Fruit fly (Drosophila melanogaster) whole organism, wandering third instar larva: Measurements from ENCODE around the gene CG12123.
A peak's percentile ranks its signal among the peaks of the same experiment; 100 is the strongest.

Experiments
- Abd-B ChIP-seq: fragments of >200 bp; optimal IDR thresholded peaks from 2 replicates; lab custom pipeline; 2017; ENCODE audit warnings: missing biosample characterization, missing genetic modification characterization
- CG9705 ChIP-seq: fragments of 200-800 bp; sonication (Bioruptor generic); optimal IDR thresholded peaks from 2 replicates; lab custom pipeline; 2018; ENCODE audit warnings: missing biosample characterization, mild to moderate bottlenecking, missing genetic modification characterization
- CrebA ChIP-seq: fragments of 200-800 bp; sonication (Bioruptor generic); optimal IDR thresholded peaks from 2 replicates; lab custom pipeline; 2016; ENCODE audit warnings: missing biosample characterization, mild to moderate bottlenecking, missing genetic modification characterization, borderline replicate concordance
- Dif ChIP-seq: fragments of 200-275, 200-300 bp; sonication (Bioruptor generic); optimal IDR thresholded peaks from 2 replicates; lab custom pipeline; 2018; ENCODE audit warnings: missing biosample characterization, missing genetic modification characterization; ENCODE audit not compliant: partially characterized antibody
- HLH106 ChIP-seq: fragments of 200-800 bp; optimal IDR thresholded peaks from 3 replicates; lab custom pipeline; 2019; ENCODE audit warnings: missing biosample characterization, mild to moderate bottlenecking, missing genetic modification characterization, moderate library complexity
- Hr78 ChIP-seq: fragments of >200 bp; optimal IDR thresholded peaks from 2 replicates; lab custom pipeline; 2017; ENCODE audit warnings: missing biosample characterization, missing genetic modification characterization
- Hr83 ChIP-seq: fragments of 200-300 bp; sonication (Bioruptor generic); optimal IDR thresholded peaks from 2 replicates; lab custom pipeline; 2016; ENCODE audit warnings: missing biosample characterization, mild to moderate bottlenecking, missing genetic modification characterization, moderate library complexity; ENCODE audit not compliant: poor library complexity, severe bottlenecking
- Jra ChIP-seq: sonication (Bioruptor generic); optimal IDR thresholded peaks from 2 replicates; lab custom pipeline; 2016; ENCODE audit warnings: missing biosample characterization, missing genetic modification characterization
- Myc ChIP-seq: fragments of >200 bp; optimal IDR thresholded peaks from 2 replicates; lab custom pipeline; 2017
- N ChIP-seq: fragments of >200 bp; optimal IDR thresholded peaks from 2 replicates; lab custom pipeline; 2018; ENCODE audit warnings: missing biosample characterization, missing external identifiers, missing genetic modification characterization
- OdsH ChIP-seq: fragments of 200-800 bp; sonication (Bioruptor generic); optimal IDR thresholded peaks from 2 replicates; lab custom pipeline; 2016; ENCODE audit warnings: missing biosample characterization, mild to moderate bottlenecking, missing genetic modification characterization
- Rel ChIP-seq, 2 experiments: fragments of 200-800 bp; sonication (Bioruptor generic) in 1 of 2; optimal IDR thresholded peaks; 2 replicates in 1 of 2; 3 replicates in 1 of 2; lab custom pipeline; 2016 to 2019; ENCODE audit warnings: mild to moderate bottlenecking in 2 of 2, missing biosample characterization in 2 of 2, missing genetic modification characterization in 2 of 2, moderate library complexity in 1 of 2
- Vsx2 ChIP-seq: fragments of 200-300, 225-300 bp; sonication (Bioruptor generic); optimal IDR thresholded peaks from 2 replicates; lab custom pipeline; 2018; ENCODE audit warnings: missing biosample characterization, missing genetic modification characterization; ENCODE audit not compliant: partially characterized antibody
- br ChIP-seq: fragments of 200-800 bp; sonication (Bioruptor generic); optimal IDR thresholded peaks from 2 replicates; lab custom pipeline; 2016; ENCODE audit warnings: missing biosample characterization, missing genetic modification characterization
- dl ChIP-seq, 2 experiments: fragments of 175-275, 200-275 bp in 1 of 2; fragments of 200-275 bp in 1 of 2; sonication (Bioruptor generic); optimal IDR thresholded peaks; lab custom pipeline; 2018; ENCODE audit warnings: mild to moderate bottlenecking in 2 of 2, missing biosample characterization in 2 of 2, missing genetic modification characterization in 2 of 2, moderate library complexity in 2 of 2; ENCODE audit not compliant: partially characterized antibody in 2 of 2, insufficient read depth in 1 of 2
- dsf ChIP-seq: sonication (Bioruptor generic); optimal IDR thresholded peaks from 2 replicates; lab custom pipeline; 2016; ENCODE audit warnings: missing biosample characterization, missing genetic modification characterization, borderline replicate concordance
- ey ChIP-seq: fragments of 200-800 bp; sonication (Bioruptor generic); optimal IDR thresholded peaks from 2 replicates; lab custom pipeline; 2016; ENCODE audit warnings: missing biosample characterization, missing genetic modification characterization
- foxo ChIP-seq, 2 experiments: fragments of 200-800 bp; sonication (Bioruptor generic); optimal IDR thresholded peaks; 2 replicates in 1 of 2; 3 replicates in 1 of 2; lab custom pipeline; 2016 to 2017; ENCODE audit warnings: missing biosample characterization in 2 of 2, missing genetic modification characterization in 2 of 2
- fru ChIP-seq: fragments of 200-800 bp; sonication (Bioruptor generic); optimal IDR thresholded peaks from 3 replicates; lab custom pipeline; 2016; ENCODE audit warnings: missing biosample characterization, mild to moderate bottlenecking, missing genetic modification characterization
- jim ChIP-seq: fragments of 175-275, 200-325 bp; sonication (Bioruptor generic); optimal IDR thresholded peaks from 2 replicates; lab custom pipeline; 2016; ENCODE audit warnings: missing biosample characterization, mild to moderate bottlenecking, missing genetic modification characterization
- lola ChIP-seq: fragments of >200 bp; optimal IDR thresholded peaks from 2 replicates; lab custom pipeline; 2017; ENCODE audit warnings: missing biosample characterization, missing genetic modification characterization
- pan ChIP-seq: fragments of >200 bp; optimal IDR thresholded peaks from 2 replicates; lab custom pipeline; 2017
- psq ChIP-seq: fragments of 200-800 bp; sonication (Bioruptor generic); optimal IDR thresholded peaks from 3 replicates; lab custom pipeline; 2017; ENCODE audit warnings: missing biosample characterization, mild to moderate bottlenecking, missing genetic modification characterization, moderate library complexity
- rgr ChIP-seq: fragments of 200-800 bp; sonication (Bioruptor generic); optimal IDR thresholded peaks from 3 replicates; lab custom pipeline; 2016; ENCODE audit warnings: missing biosample characterization, mild to moderate bottlenecking, missing genetic modification characterization
- sv ChIP-seq: fragments of 200-800 bp; sonication (Bioruptor generic); optimal IDR thresholded peaks from 3 replicates; lab custom pipeline; 2016; ENCODE audit warnings: missing biosample characterization, missing genetic modification characterization
- tai ChIP-seq: sonication (Bioruptor generic); optimal IDR thresholded peaks from 2 replicates; lab custom pipeline; 2016; ENCODE audit warnings: missing biosample characterization, missing genetic modification characterization
- usp ChIP-seq: fragments of >200 bp; optimal IDR thresholded peaks from 2 replicates; lab custom pipeline; 2017; ENCODE audit warnings: missing biosample characterization, missing genetic modification characterization
- woc ChIP-seq: sonication (Bioruptor generic); optimal IDR thresholded peaks from 2 replicates; lab custom pipeline; 2016; ENCODE audit warnings: missing biosample characterization, mild to moderate bottlenecking, missing genetic modification characterization

CG12123 gene

DNA sequence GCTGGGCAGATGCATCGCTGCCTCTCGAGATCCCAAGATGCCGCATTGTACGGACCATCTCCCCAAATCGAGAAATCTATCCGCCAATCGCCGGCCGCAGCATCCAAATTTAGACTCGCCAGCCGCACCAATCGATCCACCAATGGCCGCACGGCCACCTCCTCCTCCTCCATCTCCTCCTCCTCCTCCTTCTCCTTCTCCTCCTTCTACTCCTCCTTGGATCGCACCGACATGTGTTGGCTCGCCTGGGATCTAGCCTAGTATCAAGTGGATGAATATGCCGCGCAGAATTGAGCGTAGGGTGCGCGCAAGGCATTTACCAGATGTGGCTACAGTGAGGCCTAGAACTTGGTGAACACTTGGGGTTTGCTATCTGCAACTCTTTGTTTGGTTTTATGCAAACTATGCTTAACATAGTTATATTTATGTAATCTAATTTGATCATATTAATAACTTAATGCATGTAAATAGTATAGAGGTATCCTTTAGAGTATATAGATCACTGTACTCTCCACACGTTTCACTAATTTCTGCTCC, 12.9 kb upstream of the CG12123 start, which contains the start of gene org-1 (continued):
- TF ChIP-seq woc (GFP tag; lab: Kevin White, UChicago) (peak; percentile 26), CG9705 (peak; percentile 62), tai (GFP tag; lab: Kevin White, UChicago) (peak; percentile 16), Hr78 (GFP tag; lab: Kevin White, UChicago) (no peak), Jra (GFP tag; lab: Kevin White, UChicago) (no peak), jim (GFP tag; lab: Kevin White, UChicago) (no peak), Hr83 (no peak), CrebA (no peak), fru (GFP tag; lab: Kevin White, UChicago) (peak; percentile 67)

DNA sequence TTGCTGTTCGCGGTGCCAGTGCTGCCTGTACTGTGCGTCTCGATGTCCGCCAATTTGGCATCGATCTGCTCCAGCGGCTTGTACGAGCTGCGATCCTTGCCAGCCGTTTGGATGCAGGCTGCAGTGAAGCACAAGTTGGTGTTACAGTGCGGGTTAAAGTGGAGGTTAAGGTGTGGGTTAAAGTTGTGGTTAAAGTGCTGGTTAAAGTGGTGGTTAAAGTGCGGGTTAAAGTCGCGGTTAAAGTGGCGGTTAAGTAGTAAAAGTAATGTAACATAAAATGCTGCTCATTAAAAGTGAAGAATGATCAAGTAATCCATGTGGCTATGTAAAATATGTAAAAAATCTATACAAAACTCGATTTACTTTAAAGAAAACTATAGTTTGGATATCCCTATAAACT, 10.0 kb upstream of the CG12123 start:
- TF ChIP-seq woc (GFP tag; lab: Kevin White, UChicago) (no peak), Dif (GFP tag; lab: Kevin White, UChicago) (no peak), dsf (GFP tag; lab: Kevin White, UChicago) (no peak), Vsx2 (no peak), fru (GFP tag; lab: Kevin White, UChicago) (no peak), usp (no peak), tai (GFP tag; lab: Kevin White, UChicago) (no peak), psq (GFP tag; lab: Kevin White, UChicago) (no peak), Myc (lab: Kevin White, UChicago) (no peak), CrebA (no peak), Hr83 (no peak), foxo (GFP tag; optimal IDR thresholded peaks at IDR 0.05; lab: Kevin White, UChicago) (no peak), jim (GFP tag; lab: Kevin White, UChicago) (no peak), sv (GFP tag; lab: Kevin White, UChicago) (no peak), br (GFP tag; lab: Kevin White, UChicago) (no peak), lola (GFP tag; lab: Kevin White, UChicago) (no peak), rgr (GFP tag; lab: Kevin White, UChicago) (no peak), dl (GFP tag; optimal IDR thresholded peaks at IDR 0.05; lab: Kevin White, UChicago; ENCODE audit: insufficient read depth in 1 of 2, partially characterized antibody in 2 of 2) (no peak)

DNA sequence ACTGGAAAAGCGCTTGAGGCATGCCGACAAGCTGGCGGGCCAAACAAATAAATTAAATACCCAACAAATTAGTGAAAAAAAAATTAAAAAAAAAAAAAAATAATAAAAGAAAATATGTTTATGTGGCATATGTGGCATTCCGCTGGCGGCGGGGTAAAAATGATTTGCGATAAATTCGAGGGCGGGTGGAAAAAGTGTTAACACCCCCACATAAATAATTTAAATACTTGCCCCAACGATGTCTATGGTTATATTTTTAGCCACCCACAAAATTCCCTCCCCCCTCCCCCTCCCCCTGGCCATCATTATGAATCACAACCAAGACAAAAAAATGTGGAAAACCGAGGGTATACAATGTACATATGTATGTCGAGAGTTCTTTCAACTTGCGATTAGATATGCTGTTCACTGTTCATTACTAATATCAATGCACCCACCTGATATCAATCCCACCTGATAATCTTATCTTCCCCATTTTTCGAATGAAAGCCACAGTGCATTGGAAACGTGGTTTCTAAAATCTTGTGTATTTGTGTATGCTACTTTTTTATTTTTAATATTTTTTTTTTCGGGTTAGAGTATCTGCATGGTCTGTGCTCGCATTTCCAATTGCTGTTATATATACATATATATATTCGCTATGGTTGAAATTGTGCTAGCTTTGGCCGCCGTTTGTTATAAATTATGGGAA, 8.2 kb upstream of the CG12123 start:
- TF ChIP-seq Dif (GFP tag; lab: Kevin White, UChicago) (no peak), tai (GFP tag; lab: Kevin White, UChicago) (no peak), Myc (lab: Kevin White, UChicago) (no peak), psq (GFP tag; lab: Kevin White, UChicago) (no peak), jim (GFP tag; lab: Kevin White, UChicago) (no peak), br (GFP tag; lab: Kevin White, UChicago) (no peak), Jra (GFP tag; lab: Kevin White, UChicago) (no peak), dsf (GFP tag; lab: Kevin White, UChicago) (no peak), OdsH (GFP tag; lab: Kevin White, UChicago) (no peak), N (GFP tag; lab: Kevin White, UChicago) (no peak), pan (lab: Kevin White, UChicago) (no peak), Rel (GFP tag; optimal IDR thresholded peaks at IDR 0.05; lab: Kevin White, UChicago) (no peak), Rel (tag; optimal IDR thresholded peaks at IDR 0.05; lab: Kevin White, UChicago) (no peak), fru (GFP tag; lab: Kevin White, UChicago) (no peak), Hr83 (no peak)
- TF ChIP-seq, all 38 proteins: peak for 0

DNA sequence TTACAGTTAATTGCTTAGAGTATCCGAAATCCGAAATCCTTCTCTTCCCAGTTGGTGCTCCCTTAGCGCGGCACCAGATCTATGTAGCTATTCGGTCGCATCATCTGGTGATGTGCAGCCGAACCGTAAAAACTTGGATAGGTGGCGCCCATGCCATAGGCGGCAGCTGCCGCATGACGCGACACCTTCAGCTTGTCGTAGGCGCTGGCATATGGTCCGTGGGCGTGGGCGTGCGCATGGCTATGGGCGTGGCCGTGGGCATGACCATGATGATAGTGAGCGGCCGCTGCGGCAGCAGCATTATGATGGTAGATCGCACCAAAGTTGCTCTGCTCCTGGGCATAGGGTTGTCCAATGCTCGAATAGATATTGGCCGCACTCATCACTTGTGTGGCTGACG, 6.0 kb upstream of the CG12123 start:
- no peak for TF ChIP-seq HLH106 (tag; lab: Kevin White, UChicago)
- no peak for TF ChIP-seq br (GFP tag; lab: Kevin White, UChicago)
- TF ChIP-seq Dif (GFP tag; lab: Kevin White, UChicago) = no peak
- no peak for TF ChIP-seq sv (GFP tag; lab: Kevin White, UChicago)
- TF ChIP-seq fru (GFP tag; lab: Kevin White, UChicago) = no peak
- no peak for TF ChIP-seq Abd-B

DNA sequence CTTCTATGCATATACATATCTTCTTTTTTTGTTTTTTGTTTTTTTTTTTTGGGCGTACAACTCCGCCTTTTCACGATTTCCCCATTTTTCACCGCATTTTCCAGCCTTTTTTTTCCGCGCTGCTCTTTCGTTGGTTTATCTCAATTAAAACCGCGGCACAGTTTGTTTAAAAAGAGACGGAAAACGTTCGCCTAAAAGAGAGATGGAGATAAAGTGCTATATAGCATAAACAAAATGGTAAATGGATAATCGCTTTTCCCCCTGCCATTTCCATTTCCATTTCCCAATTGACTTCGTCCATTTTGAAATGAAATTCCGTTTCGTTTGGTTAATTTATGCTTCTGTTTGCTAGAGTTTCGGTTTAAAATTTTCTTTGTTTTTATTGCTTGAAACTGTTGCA, 5.0 kb upstream of the CG12123 start:
- TF ChIP-seq tai (GFP tag; lab: Kevin White, UChicago) (no peak), Hr83 (no peak), ey (GFP tag; lab: Kevin White, UChicago) (no peak)
